Fruit fly (Drosophila melanogaster) whole organism, embryonic: ENCODE results near the gene Gycalpha99B.

Source experiments
- Asciz ChIP-seq: fragments of 200-800 bp; sonication (Bioruptor generic); optimal IDR thresholded peaks from 2 replicates; lab custom pipeline; 2017; ENCODE audit warnings: missing biosample characterization, mild to moderate bottlenecking, missing genetic modification characterization, missing genetic modification reagents
- CG10147 ChIP-seq: fragments of 200-800 bp; sonication (Bioruptor generic); optimal IDR thresholded peaks from 2 replicates; lab custom pipeline; 2019; ENCODE audit warnings: missing biosample characterization, mild to moderate bottlenecking, missing genetic modification characterization, moderate library complexity
- CG10959 ChIP-seq: fragments of 200-800 bp; sonication (Bioruptor generic); IDR thresholded peaks from 2 replicates; pipeline ENCODE4 v1.3.6; 2022; ENCODE audit warnings: missing biosample characterization, missing genetic modification characterization
- CG10979 ChIP-seq: fragments of 200-800 bp; sonication (Bioruptor generic); optimal IDR thresholded peaks from 2 replicates; lab custom pipeline; 2018; ENCODE audit warnings: missing biosample characterization, mild to moderate bottlenecking, missing genetic modification characterization, moderate library complexity
- CG11085 ChIP-seq: fragments of 200-800 bp; sonication (Bioruptor generic); IDR thresholded peaks from 2 replicates; pipeline ENCODE4 v1.3.6; 2022; ENCODE audit warnings: missing biosample characterization, missing genetic modification characterization
- CG11560 ChIP-seq: fragments of 200-800 bp; sonication (Bioruptor generic); IDR thresholded peaks from 3 replicates; pipeline ENCODE4 v1.3.6; 2022; ENCODE audit warnings: missing biosample characterization, missing genetic modification characterization
- CG11695 ChIP-seq: fragments of 200-800 bp; sonication (Bioruptor generic); IDR thresholded peaks from 3 replicates; pipeline ENCODE4 v1.3.6; 2022; ENCODE audit warnings: missing biosample characterization, missing genetic modification characterization
- CG12299 ChIP-seq: fragments of 200-800 bp; sonication (Bioruptor generic); optimal IDR thresholded peaks from 2 replicates; lab custom pipeline; 2018; ENCODE audit warnings: missing biosample characterization, mild to moderate bottlenecking, missing genetic modification characterization
- CG13287 ChIP-seq: fragments of 200-800 bp; sonication (Bioruptor generic); IDR thresholded peaks from 2 replicates; pipeline ENCODE4 v1.3.6; 2022; ENCODE audit warnings: missing biosample characterization, missing genetic modification characterization; ENCODE audit not compliant: partially characterized antibody
- CG1603 ChIP-seq: fragments of 200-800 bp; sonication (Bioruptor generic); optimal IDR thresholded peaks from 2 replicates; lab custom pipeline; 2019; ENCODE audit warnings: missing biosample characterization, mild to moderate bottlenecking, missing genetic modification characterization, moderate library complexity
- CG17186 ChIP-seq: fragments of 200-800 bp; sonication (Bioruptor generic); optimal IDR thresholded peaks from 3 replicates; lab custom pipeline; 2017; ENCODE audit warnings: missing biosample characterization, missing genetic modification reagents, missing genetic modification characterization
- CG3065 ChIP-seq: fragments of 200-800 bp; sonication (Bioruptor generic); optimal IDR thresholded peaks from 2 replicates; lab custom pipeline; 2016; ENCODE audit warnings: missing biosample characterization, missing genetic modification characterization
- CG4424 ChIP-seq: fragments of 200-800 bp; sonication (Bioruptor generic); optimal IDR thresholded peaks from 3 replicates; lab custom pipeline; 2016; ENCODE audit warnings: missing biosample characterization, missing genetic modification characterization
- CG4707 ChIP-seq: fragments of 200-800 bp; sonication (Bioruptor generic); optimal IDR thresholded peaks from 2 replicates; lab custom pipeline; 2018; ENCODE audit warnings: missing biosample characterization, mild to moderate bottlenecking, missing genetic modification characterization, moderate library complexity
- CG4730 ChIP-seq: fragments of 200-800 bp; sonication (Bioruptor generic); IDR thresholded peaks from 2 replicates; pipeline ENCODE4 v1.3.6; 2022; ENCODE audit warnings: missing biosample characterization, missing genetic modification characterization
- CG4854 ChIP-seq: fragments of 200-800 bp; sonication (Bioruptor generic); optimal IDR thresholded peaks from 2 replicates; lab custom pipeline; 2016; ENCODE audit warnings: missing biosample characterization, missing genetic modification characterization, inconsistent platforms
- CG7963 ChIP-seq: fragments of 200-800 bp; sonication (Bioruptor generic); IDR thresholded peaks from 3 replicates; pipeline ENCODE4 v1.3.6; 2022; ENCODE audit warnings: missing biosample characterization, missing genetic modification characterization; ENCODE audit not compliant: partially characterized antibody
- CG8089 ChIP-seq: fragments of 200-800 bp; sonication (Bioruptor generic); optimal IDR thresholded peaks from 3 replicates; lab custom pipeline; 2016; ENCODE audit warnings: missing biosample characterization, missing genetic modification characterization
- CG8388 ChIP-seq: fragments of 200-800 bp; sonication (Bioruptor generic); optimal IDR thresholded peaks from 2 replicates; lab custom pipeline; 2019; ENCODE audit warnings: missing biosample characterization, mild to moderate bottlenecking, missing genetic modification characterization, moderate library complexity
- CG9437 ChIP-seq: fragments of 200-800 bp; sonication (Bioruptor generic); optimal IDR thresholded peaks from 2 replicates; lab custom pipeline; 2018; ENCODE audit warnings: missing biosample characterization, mild to moderate bottlenecking, missing genetic modification characterization
- CG9727 ChIP-seq: fragments of 200-800 bp; sonication (Bioruptor generic); optimal IDR thresholded peaks from 3 replicates; lab custom pipeline; 2017; ENCODE audit warnings: missing biosample characterization, mild to moderate bottlenecking, missing genetic modification characterization
- CG9876 ChIP-seq: fragments of 200-800 bp; sonication (Bioruptor generic); optimal IDR thresholded peaks from 2 replicates; lab custom pipeline; 2016; ENCODE audit warnings: missing biosample characterization, missing genetic modification characterization
- Dek ChIP-seq: fragments of 200-800 bp; sonication (Bioruptor generic); optimal IDR thresholded peaks from 3 replicates; lab custom pipeline; 2019; ENCODE audit warnings: missing biosample characterization, mild to moderate bottlenecking, missing genetic modification characterization, moderate library complexity
- Fer2 ChIP-seq: fragments of 200-800 bp; sonication (Bioruptor generic); optimal IDR thresholded peaks from 2 replicates; lab custom pipeline; 2018; ENCODE audit warnings: missing biosample characterization, mild to moderate bottlenecking, missing genetic modification characterization, moderate library complexity
- Gsc ChIP-seq: fragments of 200-800 bp; sonication (Bioruptor generic); IDR thresholded peaks from 2 replicates; pipeline ENCODE4 v1.3.6; 2022; ENCODE audit warnings: missing biosample characterization, missing genetic modification characterization
- HLH3B ChIP-seq: fragments of 200-800 bp; sonication (Bioruptor generic); IDR thresholded peaks from 2 replicates; pipeline ENCODE4 v1.3.6; 2022; ENCODE audit warnings: missing biosample characterization, missing genetic modification characterization
- Hr51 ChIP-seq, 2 experiments: fragments of 200-800 bp; sonication (Bioruptor generic); optimal IDR thresholded peaks; 2 replicates in 1 of 2; 3 replicates in 1 of 2; lab custom pipeline; 2016 to 2018; ENCODE audit warnings: missing biosample characterization in 2 of 2, missing genetic modification characterization in 2 of 2, mild to moderate bottlenecking in 1 of 2, moderate library complexity in 1 of 2
- Lpt ChIP-seq: fragments of >200 bp; optimal IDR thresholded peaks from 2 replicates; lab custom pipeline; 2018; ENCODE audit warnings: missing biosample characterization, missing genetic modification characterization
- Meics ChIP-seq: fragments of 200-800 bp; sonication (Bioruptor generic); optimal IDR thresholded peaks from 2 replicates; lab custom pipeline; 2017; ENCODE audit warnings: missing biosample characterization, mild to moderate bottlenecking, missing genetic modification characterization
- Myb ChIP-seq: fragments of 200-800 bp; sonication (Bioruptor generic); optimal IDR thresholded peaks from 2 replicates; lab custom pipeline; 2016; ENCODE audit warnings: missing biosample characterization, missing genetic modification characterization
- NC2α ChIP-seq: fragments of 200-800 bp; sonication (Bioruptor generic); optimal IDR thresholded peaks from 2 replicates; lab custom pipeline; 2016; ENCODE audit warnings: missing biosample characterization, missing genetic modification characterization
- NK7.1 ChIP-seq: fragments of 200-800 bp; sonication (Bioruptor generic); optimal IDR thresholded peaks from 3 replicates; lab custom pipeline; 2016; ENCODE audit warnings: missing biosample characterization, missing genetic modification characterization
- Neu2 ChIP-seq: fragments of 200-800 bp; sonication (Bioruptor generic); optimal IDR thresholded peaks from 3 replicates; lab custom pipeline; 2016; ENCODE audit warnings: missing biosample characterization, missing genetic modification characterization, borderline replicate concordance
- ase ChIP-seq: fragments of 200-800 bp; sonication (Bioruptor generic); IDR thresholded peaks from 3 replicates; pipeline ENCODE4 v1.3.6; 2022; ENCODE audit warnings: missing biosample characterization, missing genetic modification characterization
- caup ChIP-seq: fragments of 200-800 bp; sonication (Bioruptor generic); optimal IDR thresholded peaks from 3 replicates; lab custom pipeline; 2017; ENCODE audit warnings: missing biosample characterization, mild to moderate bottlenecking, missing genetic modification characterization, moderate library complexity; ENCODE audit not compliant: severe bottlenecking
- chinmo ChIP-seq: fragments of 200-800 bp; sonication (Bioruptor generic); IDR thresholded peaks from 4 replicates; pipeline ENCODE4 v1.3.6; 2022; ENCODE audit warnings: missing biosample characterization, missing genetic modification characterization; ENCODE audit not compliant: partially characterized antibody
- da ChIP-seq: fragments of 200-800 bp; sonication (Bioruptor generic); optimal IDR thresholded peaks from 2 replicates; lab custom pipeline; 2016; ENCODE audit warnings: missing biosample characterization, missing genetic modification characterization
- disco-r ChIP-seq: fragments of 200-800 bp; sonication (Bioruptor generic); optimal IDR thresholded peaks from 2 replicates; lab custom pipeline; 2016; ENCODE audit warnings: missing biosample characterization, missing genetic modification characterization
- dysf ChIP-seq: fragments of 200-800 bp; sonication (Bioruptor generic); IDR thresholded peaks from 3 replicates; pipeline ENCODE4 v1.3.6; 2022; ENCODE audit warnings: missing biosample characterization, missing genetic modification characterization
- fu2 ChIP-seq: fragments of 200-800 bp; sonication (Bioruptor generic); optimal IDR thresholded peaks from 2 replicates; lab custom pipeline; 2016; ENCODE audit warnings: missing biosample characterization, missing genetic modification characterization
- kah ChIP-seq: fragments of 200-800 bp; sonication (Bioruptor generic); optimal IDR thresholded peaks from 2 replicates; lab custom pipeline; 2018; ENCODE audit warnings: missing biosample characterization, mild to moderate bottlenecking, missing genetic modification characterization
- knrl ChIP-seq: fragments of 200-800 bp; sonication (Bioruptor generic); IDR thresholded peaks from 3 replicates; pipeline ENCODE4 v1.3.6; 2022; ENCODE audit warnings: missing biosample characterization, missing genetic modification characterization; ENCODE audit not compliant: partially characterized antibody
- maf-S ChIP-seq: fragments of 200-800 bp; sonication (Bioruptor generic); optimal IDR thresholded peaks from 2 replicates; lab custom pipeline; 2016; ENCODE audit warnings: missing biosample characterization, missing genetic modification characterization
- pan ChIP-seq, 4 experiments: fragments of >200 bp in 3 of 4; fragments of 200-800 bp in 1 of 4; sonication (Bioruptor generic) in 1 of 4; optimal IDR thresholded peaks in 3 of 4; IDR thresholded peaks in 1 of 4; 2 replicates each; pipeline versions ENCODE4 v1.3.6 to Lab custom; 2017 to 2022; ENCODE audit warnings: missing biosample characterization in 2 of 4, missing genetic modification characterization in 2 of 4, mixed read lengths in 1 of 4
- salm ChIP-seq: fragments of 200-800 bp; sonication (Bioruptor generic); optimal IDR thresholded peaks from 2 replicates; lab custom pipeline; 2018; ENCODE audit warnings: missing biosample characterization, mild to moderate bottlenecking, missing genetic modification characterization
- sd ChIP-seq: fragments of 200-800 bp; sonication (Bioruptor generic); optimal IDR thresholded peaks from 3 replicates; lab custom pipeline; 2018; ENCODE audit warnings: missing biosample characterization, mild to moderate bottlenecking, missing genetic modification characterization, moderate library complexity
- sisA ChIP-seq: fragments of 200-800 bp; sonication (Bioruptor generic); IDR thresholded peaks from 2 replicates; pipeline ENCODE4 v1.3.6; 2022; ENCODE audit warnings: missing biosample characterization, missing genetic modification characterization
- slp2 ChIP-seq: fragments of 200-800 bp; sonication (Bioruptor generic); optimal IDR thresholded peaks from 2 replicates; lab custom pipeline; 2016; ENCODE audit warnings: missing biosample characterization, missing genetic modification characterization
- stwl ChIP-seq: fragments of 200-800 bp; sonication (Bioruptor generic); optimal IDR thresholded peaks from 3 replicates; lab custom pipeline; 2018; ENCODE audit warnings: missing biosample characterization, mild to moderate bottlenecking, missing genetic modification characterization, moderate library complexity
- zen ChIP-seq: fragments of 200-800 bp; sonication (Bioruptor generic); optimal IDR thresholded peaks from 3 replicates; lab custom pipeline; 2018; ENCODE audit warnings: missing biosample characterization, mild to moderate bottlenecking, missing genetic modification characterization, moderate library complexity

The Gycalpha99B gene

dm6 chr3R:29651488-29651887 is 30.8 kb upstream of the Gycalpha99B start (continued):
- TF ChIP-seq ase (GFP tag; lab: Robert Waterston, UW): no peak
- peak; percentile 9 for TF ChIP-seq Asciz
- TF ChIP-seq HLH3B (GFP tag; lab: Robert Waterston, UW): no peak
- TF ChIP-seq fu2: no peak
- TF ChIP-seq Meics (GFP tag; lab: Kevin White, UChicago): peak; percentile 67
- TF ChIP-seq NK7.1: no peak
- TF ChIP-seq maf-S (GFP tag; lab: Kevin White, UChicago): no peak
- no peak for TF ChIP-seq CG11560
- TF ChIP-seq sisA (GFP tag; lab: Robert Waterston, UW): peak; percentile 22; the same call in 1 of the 2 replicates
- no peak for TF ChIP-seq Myb (GFP tag; lab: Kevin White, UChicago)
- peak; percentile 45; the same call in 1 of the 3 replicates for TF ChIP-seq dysf
- no peak for TF ChIP-seq CG9437 (GFP tag; lab: Kevin White, UChicago)
- no peak for TF ChIP-seq Lpt
- TF ChIP-seq kah: no peak
- no peak for TF ChIP-seq Neu2 (GFP tag; lab: Kevin White, UChicago)
- TF ChIP-seq CG12299: no peak
- TF ChIP-seq chinmo (GFP tag; lab: Robert Waterston, UW): no peak
- TF ChIP-seq CG9876 (GFP tag; lab: Kevin White, UChicago): no peak
- no peak for TF ChIP-seq CG10959 (GFP tag; lab: Robert Waterston, UW)
- TF ChIP-seq CG8388 (GFP tag; lab: Kevin White, UChicago): peak; percentile 14
- no peak for TF ChIP-seq da
- no peak for TF ChIP-seq CG4854 (GFP tag; lab: Kevin White, UChicago)
- TF ChIP-seq Fer2 (tag; lab: Kevin White, UChicago): no peak
- TF ChIP-seq CG10147 (GFP tag; lab: Kevin White, UChicago): peak; percentile 32
- no peak for TF ChIP-seq CG3065 (GFP tag; lab: Kevin White, UChicago)
- no peak for TF ChIP-seq CG4424 (GFP tag; lab: Kevin White, UChicago)
- TF ChIP-seq CG11085 (GFP tag; lab: Robert Waterston, UW): no peak
- TF ChIP-seq CG13287 (GFP tag; lab: Robert Waterston, UW): no peak
- no peak for TF ChIP-seq zen (tag; lab: Kevin White, UChicago)
- TF ChIP-seq CG8089 (GFP tag; lab: Kevin White, UChicago): no peak
- no peak for TF ChIP-seq Dek (tag; lab: Kevin White, UChicago)
- no peak for TF ChIP-seq stwl
- TF ChIP-seq pan (optimal IDR thresholded peaks at IDR 0.05; lab: Kevin White, UChicago): no peak
- peak in 1 of 2 experiments; percentile 54 for TF ChIP-seq pan (GFP tag; optimal IDR thresholded peaks at IDR 0.05 in 1 of 2, IDR thresholded peaks at IDR 0.05 in 1 of 2)
- TF ChIP-seq Gsc (GFP tag; lab: Robert Waterston, UW): no peak
- no peak for TF ChIP-seq CG11695 (GFP tag; lab: Robert Waterston, UW)
- no peak for TF ChIP-seq CG10979 (tag; lab: Kevin White, UChicago)
- TF ChIP-seq caup: peak; percentile 55
- TF ChIP-seq CG4730 (GFP tag; lab: Robert Waterston, UW): no peak
- no peak for TF ChIP-seq sd (tag; lab: Kevin White, UChicago)
- TF ChIP-seq CG1603 (tag; lab: Kevin White, UChicago): peak; percentile 39
- no peak for TF ChIP-seq CG17186
- TF ChIP-seq knrl: no peak
- peak; percentile 33 for TF ChIP-seq CG9727 (GFP tag; lab: Kevin White, UChicago)
- TF ChIP-seq salm (tag; lab: Kevin White, UChicago): no peak
- TF ChIP-seq Hr51 (GFP tag; optimal IDR thresholded peaks at IDR 0.05; lab: Kevin White, UChicago): peak in 1 of 2 experiments; percentile 57
- TF ChIP-seq CG7963 (GFP tag; lab: Robert Waterston, UW): no peak
- no peak for TF ChIP-seq CG4707 (GFP tag; lab: Kevin White, UChicago)
- no peak for TF ChIP-seq NC2α (GFP tag; lab: Kevin White, UChicago)
- TF ChIP-seq slp2 (GFP tag; lab: Kevin White, UChicago): no peak
- no peak for TF ChIP-seq disco-r (GFP tag; lab: Kevin White, UChicago)
